Fruit fly (Drosophila melanogaster) whole organism: ENCODE data around the gene WRNexo.

Source experiments
- CG8478 ChIP-seq: fragments of >200 bp; optimal IDR thresholded peaks from 2 replicates; lab custom pipeline; 2018; ENCODE audit warnings: inconsistent platforms
- Dll ChIP-seq: fragments of >200 bp; optimal IDR thresholded peaks from 2 replicates; lab custom pipeline; 2017
- EcR ChIP-seq, 2 experiments: fragments of >200 bp; optimal IDR thresholded peaks; 2 replicates each; lab custom pipeline; 2017; ENCODE audit warnings: missing biosample characterization in 2 of 2, missing genetic modification characterization in 2 of 2, missing genetic modification reagents in 2 of 2
- pan ChIP-seq: fragments of >200 bp; optimal IDR thresholded peaks from 2 replicates; lab custom pipeline; 2017
- psq ChIP-seq: fragments of >200 bp; optimal IDR thresholded peaks from 2 replicates; lab custom pipeline; 2017
- usp ChIP-seq: fragments of >200 bp; optimal IDR thresholded peaks from 2 replicates; lab custom pipeline; 2017; ENCODE audit warnings: missing biosample characterization, missing genetic modification characterization, mixed read lengths

Gene WRNexo

dm6 chr3R:18395694-18396093, 29.7 kb upstream of the WRNexo start:
- no peak for TF ChIP-seq psq
- no peak for TF ChIP-seq Dll
- no peak for TF ChIP-seq CG8478 (lab: Kevin White, UChicago)
- no peak for TF ChIP-seq EcR (GFP tag; optimal IDR thresholded peaks at IDR 0.05; lab: Kevin White, UChicago)
- TF ChIP-seq pan (lab: Kevin White, UChicago): no peak
- TF ChIP-seq usp: no peak

dm6 chr3R:18394876-18395275, 28.9 kb upstream of the WRNexo start:
- no peak for TF ChIP-seq pan (lab: Kevin White, UChicago)
- TF ChIP-seq EcR (GFP tag; optimal IDR thresholded peaks at IDR 0.05; lab: Kevin White, UChicago): no peak
- no peak for TF ChIP-seq usp
- TF ChIP-seq psq: no peak
- no peak for TF ChIP-seq CG8478 (lab: Kevin White, UChicago)
- no peak for TF ChIP-seq Dll

DNA sequence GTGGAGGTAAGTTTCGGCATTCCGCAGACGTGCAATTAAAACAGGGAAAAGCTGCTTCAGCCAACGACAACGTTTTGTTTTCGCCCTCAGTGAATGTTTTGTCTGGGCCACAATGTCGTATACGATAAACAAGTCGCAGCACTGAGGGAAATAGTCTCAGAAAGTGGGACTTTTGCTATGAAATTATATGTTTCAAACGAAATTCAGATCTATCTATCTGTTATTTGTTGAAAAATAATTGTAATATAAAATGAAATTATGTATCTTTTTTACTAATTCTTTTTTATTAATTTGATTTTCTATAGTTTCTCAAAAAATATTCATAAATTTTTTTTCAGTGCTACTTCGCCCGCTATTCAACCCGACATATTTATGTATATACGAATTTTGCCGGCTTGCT, 27.5 kb upstream of the WRNexo start:
- TF ChIP-seq psq (no peak), Dll (no peak), pan (lab: Kevin White, UChicago) (no peak), usp (no peak), EcR (GFP tag; optimal IDR thresholded peaks at IDR 0.05; lab: Kevin White, UChicago) (no peak), CG8478 (lab: Kevin White, UChicago) (no peak)

DNA sequence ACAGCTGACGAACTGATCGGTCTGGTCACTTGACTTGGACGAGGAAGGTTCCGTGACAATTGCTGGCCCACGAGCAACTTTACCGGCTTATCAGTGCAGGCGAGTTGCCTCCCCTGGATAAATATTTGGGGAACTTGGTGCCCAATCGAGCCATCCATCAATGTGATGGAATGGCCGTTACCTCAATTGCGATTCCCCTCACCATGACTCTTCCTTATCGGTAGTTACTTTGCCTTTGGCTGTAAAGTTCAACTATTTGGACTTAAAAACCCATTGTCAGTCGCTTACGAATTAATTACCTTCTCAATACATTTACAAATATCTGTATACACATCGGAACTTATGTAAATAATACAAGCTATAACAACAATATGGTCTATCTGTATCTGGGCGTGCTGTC, 23.8 kb upstream of the WRNexo start, which contains the start of gene Vha100-4:
Gene Vha100-4, minus strand, starts transcription at position 16 of the 400 bp plus-strand sequence.
- TF ChIP-seq EcR (GFP tag; optimal IDR thresholded peaks at IDR 0.05; lab: Kevin White, UChicago) (no peak), psq (no peak), CG8478 (lab: Kevin White, UChicago) (no peak)

dm6 chr3R:18385593-18385992, 19.6 kb upstream of the WRNexo start, which contains the start of gene cona:
Gene cona, plus strand, starts transcription at chr3R:18385828.
- TF ChIP-seq CG8478 (lab: Kevin White, UChicago): no peak
- TF ChIP-seq EcR (GFP tag; optimal IDR thresholded peaks at IDR 0.05; lab: Kevin White, UChicago): no peak
- no peak for TF ChIP-seq Dll
- no peak for TF ChIP-seq pan (lab: Kevin White, UChicago)
- no peak for TF ChIP-seq usp
- TF ChIP-seq psq: no peak

DNA sequence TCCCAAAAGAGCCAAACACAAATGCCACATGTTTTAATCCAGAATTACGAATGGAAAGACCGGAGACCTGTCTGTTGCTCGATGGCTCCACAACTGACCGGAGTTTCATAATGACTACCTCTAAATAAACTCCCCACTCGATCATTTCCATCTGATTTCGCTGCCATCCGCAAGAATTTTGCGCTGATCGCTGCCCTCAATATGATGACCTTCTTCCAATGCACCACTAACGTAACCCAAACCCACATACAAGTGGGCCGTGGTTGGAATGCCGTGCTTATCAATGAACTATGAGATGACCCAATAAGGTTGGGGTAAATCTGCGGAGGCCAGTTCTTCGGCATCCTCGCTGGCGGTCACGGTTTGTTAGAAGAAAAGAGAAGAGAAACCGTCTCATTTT, 19.0 kb upstream of the WRNexo start, which contains the start of gene CG14309:
Gene CG14309, minus strand, starts transcription at position 101 of the 400 bp plus-strand sequence.
- TF ChIP-seq pan (lab: Kevin White, UChicago) (no peak), Dll (no peak), CG8478 (lab: Kevin White, UChicago) (no peak), psq (no peak), usp (no peak), EcR (GFP tag; optimal IDR thresholded peaks at IDR 0.05; lab: Kevin White, UChicago) (no peak)

DNA sequence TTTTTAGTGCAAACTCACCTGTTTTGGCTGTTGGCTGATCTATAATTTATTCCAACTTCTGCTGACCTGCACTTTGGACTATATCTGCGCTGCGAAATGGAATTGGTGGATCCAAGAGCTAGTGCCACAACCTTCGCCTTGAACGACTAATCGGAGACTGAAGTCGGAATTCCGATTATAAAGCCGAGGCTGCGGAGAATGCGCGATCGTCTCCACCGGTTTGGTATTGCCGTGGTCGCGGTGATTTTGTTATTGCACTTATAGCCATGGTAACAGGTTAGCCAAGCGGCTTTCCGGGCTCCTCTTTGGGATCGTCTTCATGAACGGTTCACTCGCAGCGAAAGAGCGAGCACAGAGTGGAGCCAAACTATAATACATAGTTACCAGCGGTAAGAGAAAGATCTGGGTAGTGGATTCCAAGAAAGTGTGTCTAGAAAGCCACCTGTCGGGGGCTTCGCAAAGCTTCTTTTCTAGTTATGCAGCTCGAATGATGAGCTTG, 15.1 kb upstream of the WRNexo start, which contains the start of gene CG7675:
Gene CG7675, minus strand, starts transcription at position 165 of the 499 bp plus-strand sequence.
- TF ChIP-seq Dll (no peak), psq (no peak), pan (lab: Kevin White, UChicago) (no peak), usp (no peak), EcR (GFP tag; optimal IDR thresholded peaks at IDR 0.05; lab: Kevin White, UChicago) (no peak), CG8478 (lab: Kevin White, UChicago) (no peak)

dm6 chr3R:18380251-18380812, 14.4 kb upstream of the WRNexo start:
- TF ChIP-seq EcR (GFP tag; optimal IDR thresholded peaks at IDR 0.05; lab: Kevin White, UChicago) (no peak), usp (no peak), psq (no peak), Dll (no peak), pan (lab: Kevin White, UChicago) (no peak)

DNA sequence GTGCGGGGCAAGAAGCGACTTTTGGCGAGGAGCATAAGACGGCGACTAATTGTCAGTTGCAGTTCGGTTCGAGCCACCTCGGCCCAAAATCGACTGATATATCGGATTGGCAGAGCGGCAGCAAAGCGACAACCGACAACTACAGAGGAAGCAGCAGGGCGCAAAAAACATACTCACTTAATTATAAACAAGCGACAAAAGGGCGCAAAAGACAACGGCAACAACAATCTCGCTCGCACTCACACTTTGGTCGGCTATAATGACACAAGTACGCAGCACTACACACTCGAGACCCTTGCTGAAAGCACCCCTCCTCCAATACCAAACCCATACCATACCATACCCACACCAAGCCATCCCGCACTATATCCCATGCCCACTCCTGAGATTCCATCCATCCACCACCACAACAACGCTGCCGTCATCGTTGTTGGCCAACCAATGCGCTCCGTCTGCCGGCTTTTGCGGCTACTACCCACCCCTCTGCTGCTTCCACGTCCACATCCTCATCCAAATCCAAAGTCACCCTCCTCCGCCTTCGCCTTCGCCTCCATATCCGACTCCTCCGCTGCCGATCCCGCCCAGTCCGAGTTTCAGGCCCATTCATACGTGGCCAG, 6.8 kb upstream of the WRNexo start, which contains the start of gene gl:
Gene gl, minus strand, starts transcription at position 51 of the 617 bp plus-strand sequence.
- TF ChIP-seq usp: no peak
- TF ChIP-seq EcR (GFP tag; optimal IDR thresholded peaks at IDR 0.05; lab: Kevin White, UChicago): no peak
- no peak for TF ChIP-seq Dll
- no peak for TF ChIP-seq CG8478 (lab: Kevin White, UChicago)
- no peak for TF ChIP-seq psq
- no peak for TF ChIP-seq pan (lab: Kevin White, UChicago)

- TF ChIP-seq psq (no peak), EcR (GFP tag; optimal IDR thresholded peaks at IDR 0.05; lab: Kevin White, UChicago) (no peak), Dll (no peak), pan (lab: Kevin White, UChicago) (no peak), usp (no peak), CG8478 (lab: Kevin White, UChicago) (no peak)
These were observed 5.4 kb upstream of the WRNexo start for dm6 chr3R:18371346-18371745.

- TF ChIP-seq CG8478 (lab: Kevin White, UChicago) (no peak), Dll (no peak), usp (no peak), pan (lab: Kevin White, UChicago) (no peak), EcR (GFP tag; optimal IDR thresholded peaks at IDR 0.05; lab: Kevin White, UChicago) (no peak), psq (no peak)
These were observed 2.6 kb upstream of the WRNexo start for dm6 chr3R:18368595-18368994.

- TF ChIP-seq pan (lab: Kevin White, UChicago): no peak
- TF ChIP-seq Dll: no peak
- TF ChIP-seq EcR (GFP tag; optimal IDR thresholded peaks at IDR 0.05; lab: Kevin White, UChicago): no peak
- TF ChIP-seq usp: no peak
- TF ChIP-seq psq: no peak
- TF ChIP-seq CG8478 (lab: Kevin White, UChicago): no peak
These were observed 653 bp upstream of the WRNexo start for dm6 chr3R:18366644-18366985.

- TF ChIP-seq CG8478 (lab: Kevin White, UChicago): no peak
- TF ChIP-seq psq: no peak
- no peak for TF ChIP-seq EcR (GFP tag; optimal IDR thresholded peaks at IDR 0.05; lab: Kevin White, UChicago)
- TF ChIP-seq usp: no peak
- no peak for TF ChIP-seq Dll
- TF ChIP-seq pan (lab: Kevin White, UChicago): no peak
These were observed 4.3 kb downstream of the WRNexo start, which contains the start of gene hmw for dm6 chr3R:18361694-18362093. Gene hmw, plus strand, starts transcription at chr3R:18361994.
